Worm (Caenorhabditis elegans) whole organism, mixed stage, embryonic: ENCODE data around the gene Y116F11A.6.
"Not testable (repeated sequence)": the region's sequence is repeated elsewhere in the genome, so short reads cannot be mapped to it uniquely, and the experiment has no call there.

Experiments used
- blmp-1 ChIP-seq: fragments of 150-350 bp; optimal IDR thresholded peaks from 2 replicates; lab custom pipeline; 2014; ENCODE audit warnings: missing biosample characterization, missing genetic modification characterization
- ceh-43 ChIP-seq: fragments of 200-800 bp; sonication (Bioruptor generic); optimal IDR thresholded peaks from 2 replicates; lab custom pipeline; 2018; ENCODE audit warnings: mild to moderate bottlenecking, missing genetic modification characterization, moderate library complexity, missing compliant biosample characterization
- elt-1 ChIP-seq: sonication (generic microtip); optimal IDR thresholded peaks from 2 replicates; lab custom pipeline; 2017; ENCODE audit warnings: missing genetic modification characterization, mild to moderate bottlenecking, missing compliant biosample characterization, antibody characterized with exemption, moderate library complexity, borderline replicate concordance; ENCODE audit not compliant: insufficient read depth
- elt-3 ChIP-seq: fragments of 150-350 bp; optimal IDR thresholded peaks from 2 replicates; lab custom pipeline; 2014; ENCODE audit warnings: missing biosample characterization, missing genetic modification characterization
- lin-13 ChIP-seq: fragments of 150-350 bp; optimal IDR thresholded peaks from 2 replicates; lab custom pipeline; 2014; ENCODE audit warnings: missing biosample characterization, missing genetic modification characterization
- lsy-2 ChIP-seq: fragments of 150-350 bp; optimal IDR thresholded peaks from 2 replicates; lab custom pipeline; 2014; ENCODE audit warnings: missing biosample characterization, missing genetic modification characterization
- mep-1 ChIP-seq: fragments of 150-350 bp; optimal IDR thresholded peaks from 2 replicates; lab custom pipeline; 2017; ENCODE audit warnings: missing biosample characterization, missing genetic modification reagents, missing genetic modification characterization, inconsistent platforms
- nhr-237 ChIP-seq: fragments of 150-350 bp; optimal IDR thresholded peaks from 2 replicates; lab custom pipeline; 2014; ENCODE audit warnings: missing biosample characterization, missing genetic modification characterization
- pha-4 ChIP-seq: fragments of 150-350 bp; optimal IDR thresholded peaks from 2 replicates; lab custom pipeline; 2018; ENCODE audit warnings: missing biosample characterization, missing genetic modification reagents, missing genetic modification characterization
- snpc-4 ChIP-seq: fragments of 150-350 bp; optimal IDR thresholded peaks from 2 replicates; lab custom pipeline; 2014; ENCODE audit warnings: missing biosample characterization, missing genetic modification characterization
- unc-120 ChIP-seq: sonication (generic microtip); optimal IDR thresholded peaks from 2 replicates; lab custom pipeline; 2017; ENCODE audit warnings: missing genetic modification characterization, missing compliant biosample characterization; ENCODE audit not compliant: poor library complexity, severe bottlenecking
- unc-39 ChIP-seq: fragments of 150-350 bp; optimal IDR thresholded peaks from 2 replicates; lab custom pipeline; 2014; ENCODE audit warnings: missing biosample characterization, missing genetic modification characterization
- unc-62 ChIP-seq: fragments of 150-350 bp; optimal IDR thresholded peaks from 2 replicates; lab custom pipeline; 2014; ENCODE audit warnings: missing biosample characterization, missing genetic modification reagents, missing genetic modification characterization

ce11 chrV:19711646-19712045, 7.7 kb upstream of the Y116F11A.6 start, which contains the start of gene Y43F8C.23:
- not testable (repeated sequence) for TF ChIP-seq unc-39; snpc-4 (tag; lab: Kevin White, UChicago); ceh-43 (GFP tag; lab: Kevin White, UChicago); blmp-1 (tag; lab: Kevin White, UChicago); nhr-237 (tag; lab: Kevin White, UChicago); unc-62 (GFP tag; lab: Kevin White, UChicago); lin-13; mep-1 (tag; lab: Kevin White, UChicago); elt-1 (tag; lab: Kevin White, UChicago); pha-4; lsy-2 (tag; lab: Kevin White, UChicago); elt-3 (tag; lab: Kevin White, UChicago); unc-120 (tag; lab: Kevin White, UChicago)
